Fruit fly (Drosophila melanogaster) Kc167 (cell line): ENCODE data around the gene Doa.

Source experiments
- h ChIP-seq: fragments of >200 bp; optimal IDR thresholded peaks from 3 replicates; lab custom pipeline; 2018; ENCODE audit warnings: missing external identifiers
- insv ChIP-seq: fragments of >200 bp; optimal IDR thresholded peaks from 3 replicates; lab custom pipeline; 2018; ENCODE audit warnings: missing external identifiers

dm6 chr3R:28904174-28904573 is 16.3 kb downstream of the Doa start:
- no peak for TF ChIP-seq insv (lab: Kevin White, UChicago)
- TF ChIP-seq h, result no peak
